Worm (Caenorhabditis elegans) whole organism, mixed stage, embryonic: ENCODE measurements around the gene tra-2.

Experiments
- M03D4.4 ChIP-seq: sonication (generic microtip); optimal IDR thresholded peaks from 2 replicates; lab custom pipeline; 2017; ENCODE audit warnings: mild to moderate bottlenecking, missing genetic modification characterization, missing compliant biosample characterization
- blmp-1 ChIP-seq: fragments of 150-350 bp; optimal IDR thresholded peaks from 2 replicates; lab custom pipeline; 2014; ENCODE audit warnings: missing biosample characterization, missing genetic modification characterization
- elt-1 ChIP-seq: sonication (generic microtip); optimal IDR thresholded peaks from 2 replicates; lab custom pipeline; 2017; ENCODE audit warnings: missing genetic modification characterization, mild to moderate bottlenecking, missing compliant biosample characterization, antibody characterized with exemption, moderate library complexity, borderline replicate concordance; ENCODE audit not compliant: insufficient read depth
- elt-3 ChIP-seq: fragments of 150-350 bp; optimal IDR thresholded peaks from 2 replicates; lab custom pipeline; 2014; ENCODE audit warnings: missing biosample characterization, missing genetic modification characterization
- lin-13 ChIP-seq: fragments of 150-350 bp; optimal IDR thresholded peaks from 2 replicates; lab custom pipeline; 2014; ENCODE audit warnings: missing biosample characterization, missing genetic modification characterization
- lsy-2 ChIP-seq: fragments of 150-350 bp; optimal IDR thresholded peaks from 2 replicates; lab custom pipeline; 2014; ENCODE audit warnings: missing biosample characterization, missing genetic modification characterization
- mab-5 ChIP-seq: fragments of 150-350 bp; optimal IDR thresholded peaks from 2 replicates; lab custom pipeline; 2014; ENCODE audit warnings: missing biosample characterization, missing genetic modification characterization
- mls-2 ChIP-seq: sonication (generic microtip); optimal IDR thresholded peaks from 2 replicates; lab custom pipeline; 2016; ENCODE audit warnings: mild to moderate bottlenecking, missing genetic modification characterization, moderate library complexity, missing compliant biosample characterization
- nhr-237 ChIP-seq: fragments of 150-350 bp; optimal IDR thresholded peaks from 2 replicates; lab custom pipeline; 2014; ENCODE audit warnings: missing biosample characterization, missing genetic modification characterization
- nhr-28 ChIP-seq: fragments of 150-350 bp; optimal IDR thresholded peaks from 2 replicates; lab custom pipeline; 2014; ENCODE audit warnings: missing biosample characterization, missing genetic modification characterization
- nhr-76 ChIP-seq: sonication (generic microtip); optimal IDR thresholded peaks from 2 replicates; lab custom pipeline; 2017; ENCODE audit warnings: missing biosample characterization, missing genetic modification characterization
- unc-120 ChIP-seq: sonication (generic microtip); optimal IDR thresholded peaks from 2 replicates; lab custom pipeline; 2017; ENCODE audit warnings: missing genetic modification characterization, missing compliant biosample characterization; ENCODE audit not compliant: poor library complexity, severe bottlenecking
- unc-39 ChIP-seq: fragments of 150-350 bp; optimal IDR thresholded peaks from 2 replicates; lab custom pipeline; 2014; ENCODE audit warnings: missing biosample characterization, missing genetic modification characterization
- unc-62 ChIP-seq: fragments of 150-350 bp; optimal IDR thresholded peaks from 2 replicates; lab custom pipeline; 2014; ENCODE audit warnings: missing biosample characterization, missing genetic modification reagents, missing genetic modification characterization

DNA sequence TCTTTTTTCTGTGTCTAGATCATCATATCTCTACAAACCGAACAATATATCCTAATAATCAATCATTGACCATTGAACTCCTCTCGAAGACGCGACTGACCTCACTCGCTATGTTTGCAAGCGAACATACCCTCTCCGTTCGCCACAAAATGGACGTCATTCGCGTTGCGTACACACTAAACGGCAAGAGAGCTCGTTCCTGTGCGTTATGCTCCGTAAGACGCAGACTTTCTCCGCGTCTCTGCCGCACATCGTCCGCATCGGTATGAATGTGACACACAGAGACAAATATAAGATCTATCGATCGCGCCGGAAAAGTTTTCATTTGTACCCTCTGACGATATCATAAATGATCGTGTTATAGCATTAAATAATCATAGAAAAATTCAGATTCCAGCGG lies 39.4 kb downstream of the tra-2 start:
- TF ChIP-seq lin-13 (tag; lab: Kevin White, UChicago) (peak; percentile 27), lsy-2 (tag; lab: Kevin White, UChicago) (no peak), blmp-1 (tag; lab: Kevin White, UChicago) (no peak), M03D4.4 (tag; lab: Kevin White, UChicago) (no peak), unc-39 (tag; lab: Kevin White, UChicago) (no peak), elt-3 (tag; lab: Kevin White, UChicago) (no peak), nhr-237 (no peak), unc-120 (tag; lab: Kevin White, UChicago) (no peak), nhr-76 (tag; lab: Kevin White, UChicago) (no peak), mab-5 (tag; lab: Kevin White, UChicago) (no peak), unc-62 (peak; percentile 27), mls-2 (no peak), elt-1 (no peak), nhr-28 (tag; lab: Kevin White, UChicago) (no peak)
